Fruit fly (Drosophila melanogaster) whole organism, embryonic: ENCODE measurements around the gene CG3224.
A peak's percentile ranks its signal among the peaks of the same experiment; 100 is the strongest.

ENCODE experiments used
- Asciz ChIP-seq: fragments of 200-800 bp; sonication (Bioruptor generic); optimal IDR thresholded peaks from 2 replicates; lab custom pipeline; 2017; ENCODE audit warnings: missing biosample characterization, mild to moderate bottlenecking, missing genetic modification characterization, missing genetic modification reagents
- Atf-2 ChIP-seq: fragments of 200-800 bp; sonication (Bioruptor generic); optimal IDR thresholded peaks from 2 replicates; lab custom pipeline; 2016; ENCODE audit warnings: missing biosample characterization, missing genetic modification characterization
- CG10209 ChIP-seq: fragments of 200-800 bp; sonication (Bioruptor generic); optimal IDR thresholded peaks from 3 replicates; lab custom pipeline; 2017; ENCODE audit warnings: missing biosample characterization, mild to moderate bottlenecking, missing genetic modification characterization, missing genetic modification reagents
- CG11456 ChIP-seq: fragments of 200-800 bp; sonication (Bioruptor generic); IDR thresholded peaks from 3 replicates; pipeline ENCODE4 v1.3.6; 2022; ENCODE audit warnings: missing biosample characterization, missing genetic modification characterization
- CG1233 ChIP-seq: fragments of 200-800 bp; sonication (Bioruptor generic); optimal IDR thresholded peaks from 4 replicates; lab custom pipeline; 2018; ENCODE audit warnings: missing biosample characterization, mild to moderate bottlenecking, missing genetic modification characterization
- CG12391 ChIP-seq: fragments of 200-800 bp; sonication (Bioruptor generic); optimal IDR thresholded peaks from 3 replicates; lab custom pipeline; 2018; ENCODE audit warnings: missing biosample characterization, mild to moderate bottlenecking, missing genetic modification characterization, moderate library complexity
- CG17186 ChIP-seq: fragments of 200-800 bp; sonication (Bioruptor generic); optimal IDR thresholded peaks from 3 replicates; lab custom pipeline; 2017; ENCODE audit warnings: missing biosample characterization, missing genetic modification reagents, missing genetic modification characterization
- CG17359 ChIP-seq: fragments of 200-800 bp; sonication (Bioruptor generic); optimal IDR thresholded peaks from 3 replicates; lab custom pipeline; 2018; ENCODE audit warnings: missing biosample characterization, mild to moderate bottlenecking, missing genetic modification characterization, moderate library complexity
- CG17912 ChIP-seq: fragments of 200-800 bp; sonication (Bioruptor generic); optimal IDR thresholded peaks from 2 replicates; lab custom pipeline; 2018; ENCODE audit warnings: missing biosample characterization, mild to moderate bottlenecking, missing genetic modification characterization
- CG30403 ChIP-seq: fragments of 200-800 bp; sonication (Bioruptor generic); optimal IDR thresholded peaks from 3 replicates; lab custom pipeline; 2016; ENCODE audit warnings: missing biosample characterization, missing genetic modification characterization
- CG33557 ChIP-seq: fragments of 200-800 bp; sonication (Bioruptor generic); optimal IDR thresholded peaks from 2 replicates; lab custom pipeline; 2019; ENCODE audit warnings: missing biosample characterization, mild to moderate bottlenecking, missing genetic modification characterization, moderate library complexity
- CG3407 ChIP-seq: fragments of 200-800 bp; sonication (Bioruptor generic); optimal IDR thresholded peaks from 2 replicates; lab custom pipeline; 2018; ENCODE audit warnings: missing biosample characterization, mild to moderate bottlenecking, missing genetic modification characterization
- CG34376 ChIP-seq: fragments of 200-800 bp; sonication (Bioruptor generic); optimal IDR thresholded peaks from 2 replicates; lab custom pipeline; 2018; ENCODE audit warnings: missing biosample characterization, mild to moderate bottlenecking, missing genetic modification characterization
- CG4328 ChIP-seq: fragments of 200-800 bp; sonication (Bioruptor generic); optimal IDR thresholded peaks from 3 replicates; lab custom pipeline; 2017; ENCODE audit warnings: missing biosample characterization, missing genetic modification reagents, missing genetic modification characterization
- CG7271 ChIP-seq: fragments of 200-800 bp; sonication (Bioruptor generic); optimal IDR thresholded peaks from 2 replicates; lab custom pipeline; 2018; ENCODE audit warnings: missing biosample characterization, mild to moderate bottlenecking, missing genetic modification characterization, moderate library complexity
- CG7556 ChIP-seq: fragments of 200-800 bp; sonication (Bioruptor generic); optimal IDR thresholded peaks from 2 replicates; lab custom pipeline; 2017; ENCODE audit warnings: missing biosample characterization, mild to moderate bottlenecking, missing genetic modification characterization
- Chrac-16 ChIP-seq: fragments of 200-800 bp; sonication (Bioruptor generic); optimal IDR thresholded peaks from 3 replicates; lab custom pipeline; 2016; ENCODE audit warnings: missing biosample characterization, missing genetic modification characterization
- D19A ChIP-seq: fragments of 200-800 bp; optimal IDR thresholded peaks from 3 replicates; lab custom pipeline; 2019; ENCODE audit warnings: missing biosample characterization, mild to moderate bottlenecking, missing genetic modification characterization, moderate library complexity
- Deaf1 ChIP-seq: fragments of 200-800 bp; optimal IDR thresholded peaks from 3 replicates; lab custom pipeline; 2019; ENCODE audit warnings: missing biosample characterization, mild to moderate bottlenecking, missing genetic modification characterization, moderate library complexity
- Dfd ChIP-seq, 2 experiments: fragments of >200 bp; optimal IDR thresholded peaks; 2 replicates each; lab custom pipeline; 2017; ENCODE audit warnings: missing biosample characterization in 2 of 2, missing genetic modification characterization in 2 of 2
- GATAe ChIP-seq: fragments of 200-800 bp; sonication (Bioruptor generic); conservative IDR thresholded peaks from 2 replicates; pipeline ENCODE4 v1.3.6; 2022; ENCODE audit warnings: missing biosample characterization, missing genetic modification characterization
- Gsc ChIP-seq: fragments of 200-800 bp; sonication (Bioruptor generic); IDR thresholded peaks from 2 replicates; pipeline ENCODE4 v1.3.6; 2022; ENCODE audit warnings: missing biosample characterization, missing genetic modification characterization
- Max ChIP-seq: fragments of 200-800 bp; sonication (Bioruptor generic); optimal IDR thresholded peaks from 2 replicates; lab custom pipeline; 2016; ENCODE audit warnings: missing biosample characterization, mild to moderate bottlenecking, missing genetic modification characterization
- NC2α ChIP-seq: fragments of 200-800 bp; sonication (Bioruptor generic); optimal IDR thresholded peaks from 2 replicates; lab custom pipeline; 2016; ENCODE audit warnings: missing biosample characterization, missing genetic modification characterization
- NC2β ChIP-seq: fragments of 200-800 bp; sonication (Bioruptor generic); optimal IDR thresholded peaks from 2 replicates; lab custom pipeline; 2016; ENCODE audit warnings: missing biosample characterization, missing genetic modification characterization
- Nf-YA ChIP-seq: fragments of 200-800 bp; sonication (Bioruptor generic); IDR thresholded peaks from 2 replicates; pipeline ENCODE4 v1.3.6; 2022; ENCODE audit warnings: missing biosample characterization, missing genetic modification characterization
- Nf-YC ChIP-seq: fragments of 200-800 bp; optimal IDR thresholded peaks from 3 replicates; lab custom pipeline; 2019; ENCODE audit warnings: missing biosample characterization, mild to moderate bottlenecking, missing genetic modification characterization, moderate library complexity
- Optix ChIP-seq: fragments of 200-800 bp; sonication (Bioruptor generic); IDR thresholded peaks from 3 replicates; pipeline ENCODE4 v1.3.6; 2022; ENCODE audit warnings: missing biosample characterization, missing genetic modification characterization
- Ptx1 ChIP-seq: fragments of 200-800 bp; sonication (Bioruptor generic); IDR thresholded peaks from 2 replicates; pipeline ENCODE4 v1.3.6; 2022; ENCODE audit warnings: missing biosample characterization, missing genetic modification characterization
- ab ChIP-seq: fragments of 200-800 bp; sonication (Bioruptor generic); optimal IDR thresholded peaks from 2 replicates; lab custom pipeline; 2016; ENCODE audit warnings: missing biosample characterization, missing genetic modification characterization
- ap ChIP-seq: fragments of 200-800 bp; sonication (Bioruptor generic); IDR thresholded peaks from 2 replicates; pipeline ENCODE4 v1.3.6; 2022; ENCODE audit warnings: missing biosample characterization, missing genetic modification characterization
- bcd ChIP-seq: fragments of 200-800 bp; sonication (Bioruptor generic); optimal IDR thresholded peaks from 2 replicates; lab custom pipeline; 2017; ENCODE audit warnings: missing biosample characterization, mild to moderate bottlenecking, missing genetic modification characterization
- caup ChIP-seq: fragments of 200-800 bp; sonication (Bioruptor generic); optimal IDR thresholded peaks from 3 replicates; lab custom pipeline; 2017; ENCODE audit warnings: missing biosample characterization, mild to moderate bottlenecking, missing genetic modification characterization, moderate library complexity; ENCODE audit not compliant: severe bottlenecking
- chn ChIP-seq: fragments of 200-800 bp; sonication (Bioruptor generic); optimal IDR thresholded peaks from 2 replicates; lab custom pipeline; 2016; ENCODE audit warnings: missing biosample characterization, missing genetic modification characterization
- dan ChIP-seq: fragments of 200-800 bp; sonication (Bioruptor generic); IDR thresholded peaks from 2 replicates; pipeline ENCODE4 v1.3.6; 2022; ENCODE audit warnings: missing biosample characterization, missing genetic modification characterization
- dmrt99B ChIP-seq: fragments of 200-800 bp; sonication (Bioruptor generic); optimal IDR thresholded peaks from 2 replicates; lab custom pipeline; 2018; ENCODE audit warnings: missing biosample characterization, mild to moderate bottlenecking, missing genetic modification characterization, moderate library complexity
- exex ChIP-seq: fragments of 200-800 bp; sonication (Bioruptor generic); optimal IDR thresholded peaks from 4 replicates; lab custom pipeline; 2018; ENCODE audit warnings: missing biosample characterization, mild to moderate bottlenecking, missing genetic modification characterization, moderate library complexity
- fru ChIP-seq: fragments of >200 bp; optimal IDR thresholded peaks from 2 replicates; lab custom pipeline; 2017
- gce ChIP-seq: fragments of 200-800 bp; sonication (Bioruptor generic); IDR thresholded peaks from 3 replicates; pipeline ENCODE4 v1.3.6; 2022; ENCODE audit warnings: missing biosample characterization, missing genetic modification characterization
- gem ChIP-seq: fragments of 200-800 bp; sonication (Bioruptor generic); optimal IDR thresholded peaks from 2 replicates; lab custom pipeline; 2019; ENCODE audit warnings: missing biosample characterization, mild to moderate bottlenecking, missing genetic modification characterization, moderate library complexity
- gfzf ChIP-seq: fragments of 200-800 bp; sonication (Bioruptor generic); optimal IDR thresholded peaks from 2 replicates; lab custom pipeline; 2016; ENCODE audit warnings: missing biosample characterization, mild to moderate bottlenecking, missing genetic modification characterization, moderate library complexity
- peb ChIP-seq: fragments of 200-800 bp; sonication (Bioruptor generic); IDR thresholded peaks from 2 replicates; pipeline ENCODE4 v1.3.6; 2022; ENCODE audit warnings: missing biosample characterization, missing genetic modification characterization
- pho ChIP-seq: fragments of 200-800 bp; sonication (Bioruptor generic); optimal IDR thresholded peaks from 2 replicates; lab custom pipeline; 2016; ENCODE audit warnings: missing biosample characterization, missing genetic modification characterization
- ranshi ChIP-seq: fragments of 200-800 bp; sonication (Bioruptor generic); IDR thresholded peaks from 2 replicates; pipeline ENCODE4 v1.3.6; 2022; ENCODE audit warnings: missing biosample characterization, missing genetic modification characterization
- row ChIP-seq: fragments of 200-800 bp; sonication (Bioruptor generic); IDR thresholded peaks from 3 replicates; pipeline ENCODE4 v1.3.6; 2022; ENCODE audit warnings: missing biosample characterization, missing genetic modification characterization
- trh ChIP-seq: fragments of 200-800 bp; sonication (Bioruptor generic); optimal IDR thresholded peaks from 2 replicates; lab custom pipeline; 2016; ENCODE audit warnings: missing biosample characterization, missing genetic modification characterization
- ttk ChIP-seq: fragments of 200-800 bp; sonication (Bioruptor generic); IDR thresholded peaks from 2 replicates; pipeline ENCODE4 v2.1.2; 2022; ENCODE audit warnings: missing biosample characterization, missing genetic modification characterization
- unpg ChIP-seq: fragments of 200-800 bp; sonication (Bioruptor generic); optimal IDR thresholded peaks from 3 replicates; lab custom pipeline; 2018; ENCODE audit warnings: missing biosample characterization, mild to moderate bottlenecking, missing genetic modification characterization, moderate library complexity
- z ChIP-seq: fragments of 200-800 bp; sonication (Bioruptor generic); IDR thresholded peaks from 3 replicates; pipeline ENCODE4 v1.3.6; 2022; ENCODE audit warnings: missing biosample characterization, missing genetic modification characterization

The CG3224 gene

dm6 chrX:6656626-6657558 is 4.4 kb downstream of the CG3224 start (continued):
- TF ChIP-seq CG7556 (GFP tag; lab: Kevin White, UChicago) (peak; percentile 64), CG33557 (GFP tag; lab: Kevin White, UChicago) (peak; percentile 10), Nf-YA (no peak), CG12391 (tag; lab: Kevin White, UChicago) (peak; percentile 63), bcd (GFP tag; lab: Kevin White, UChicago) (peak; percentile 3), unpg (peak; percentile 56), Gsc (no peak), CG11456 (GFP tag; lab: Robert Waterston, UW) (no peak), ttk (no peak), NC2α (GFP tag; lab: Kevin White, UChicago) (no peak), D19A (tag; lab: Kevin White, UChicago) (peak; percentile 42), peb (no peak), caup (GFP tag; lab: Kevin White, UChicago) (peak; percentile 57), CG17912 (no peak), gem (tag; lab: Kevin White, UChicago) (peak; percentile 66), Optix (no peak), z (no peak), CG17186 (GFP tag; lab: Kevin White, UChicago) (no peak), CG17359 (peak; percentile 27), dan (GFP tag; lab: Robert Waterston, UW) (no peak), Nf-YC (peak; percentile 59), Deaf1 (peak; percentile 78), gfzf (no peak), CG3407 (no peak), CG34376 (peak; percentile 82), exex (tag; lab: Kevin White, UChicago) (peak; percentile 68), pho (GFP tag; lab: Kevin White, UChicago) (no peak), CG4328 (GFP tag; lab: Kevin White, UChicago) (peak; percentile 64), Atf-2 (GFP tag; lab: Kevin White, UChicago) (no peak), Max (GFP tag; lab: Kevin White, UChicago) (peak; percentile 15), Asciz (GFP tag; lab: Kevin White, UChicago) (peak; percentile 41), fru (lab: Kevin White, UChicago) (no peak), row (GFP tag; lab: Robert Waterston, UW) (peak; percentile 96), dmrt99B (tag; lab: Kevin White, UChicago) (peak; percentile 49), ab (GFP tag; lab: Kevin White, UChicago) (no peak), CG10209 (GFP tag; lab: Kevin White, UChicago) (peak; percentile 39), Ptx1 (GFP tag; lab: Robert Waterston, UW) (no peak), CG7271 (tag; lab: Kevin White, UChicago) (no peak), CG30403 (GFP tag; lab: Kevin White, UChicago) (peak; percentile 35), gce (0 out of 3 replicates have a peak, but pooled peaks have one; percentile 13), NC2β (no peak), Chrac-16 (peak; percentile 24), chn (no peak), trh (GFP tag; lab: Kevin White, UChicago) (no peak), Dfd (GFP tag; optimal IDR thresholded peaks at IDR 0.05; lab: Kevin White, UChicago) (peak in 1 of 2 experiments; percentile 16), ap (GFP tag; lab: Robert Waterston, UW) (no peak), ranshi (GFP tag; lab: Robert Waterston, UW) (0 out of 2 replicates have a peak, but pooled peaks have one; percentile 4), GATAe (GFP tag; lab: Robert Waterston, UW) (no peak), CG1233 (peak; percentile 33)
